Worm (Caenorhabditis elegans): ENCODE data around the gene Y40H4A.2.

DNA sequence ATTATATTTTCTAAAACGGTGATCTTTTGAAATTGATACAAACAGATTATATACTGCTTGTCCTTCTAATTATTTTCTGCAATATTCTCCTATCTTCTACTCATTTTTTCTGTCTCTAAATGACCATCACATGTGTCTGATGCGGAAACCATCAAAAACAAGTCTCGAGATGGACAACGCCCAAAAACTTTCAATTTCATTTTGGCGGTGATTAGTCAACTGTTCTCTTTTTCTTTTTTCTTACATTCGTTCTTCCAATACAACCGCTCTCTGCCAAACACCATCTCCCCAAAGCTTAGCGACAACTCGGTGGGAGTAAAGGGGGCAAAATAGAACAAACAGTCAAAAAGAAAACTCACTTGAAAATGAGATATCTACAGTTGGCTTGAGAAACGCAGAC lies 48.1 kb upstream of the Y40H4A.2 start:
- TF ChIP-seq F10B5.3 (tag; optimal IDR thresholded peaks at IDR 0.05) (no peak), daf-8 (GFP tag; IDR thresholded peaks at IDR 0.05) (no peak), ZK546.5 (tag; optimal IDR thresholded peaks at IDR 0.05) (no peak), lsy-2 (tag; optimal IDR thresholded peaks at IDR 0.05) (no peak), ceh-28 (tag; optimal IDR thresholded peaks at IDR 0.05) (no peak), lin-39 (tag; optimal IDR thresholded peaks at IDR 0.05) (no peak), nhr-25 (tag; optimal IDR thresholded peaks at IDR 0.05; ENCODE audit: borderline replicate concordance, insufficient read depth) (no peak), nhr-102 (tag; optimal IDR thresholded peaks at IDR 0.05) (no peak)
